Worm (Caenorhabditis elegans) whole organism, L2 larva: ENCODE results near the gene C05C8.7.

Experiments
- C34F6.9 ChIP-seq: fragments of 150-350 bp; optimal IDR thresholded peaks from 2 replicates; lab custom pipeline; 2014; ENCODE audit warnings: missing biosample characterization, missing genetic modification characterization
- R02D3.7 ChIP-seq: fragments of 150-350 bp; optimal IDR thresholded peaks from 2 replicates; lab custom pipeline; 2014; ENCODE audit warnings: missing biosample characterization, missing genetic modification characterization
- Y55F3AM.14 ChIP-seq: fragments of 200-800 bp; sonication (Bioruptor generic); optimal IDR thresholded peaks from 2 replicates; lab custom pipeline; 2018; ENCODE audit warnings: mild to moderate bottlenecking, missing genetic modification characterization, missing compliant biosample characterization
- ZK546.5 ChIP-seq: sonication (generic microtip); optimal IDR thresholded peaks from 2 replicates; lab custom pipeline; 2017; ENCODE audit warnings: missing biosample characterization, missing genetic modification characterization
- alr-1 ChIP-seq: fragments of 150-350 bp; optimal IDR thresholded peaks from 2 replicates; lab custom pipeline; 2014; ENCODE audit warnings: missing biosample characterization, missing genetic modification characterization
- aly-2 ChIP-seq: fragments of 150-350 bp; optimal IDR thresholded peaks from 2 replicates; lab custom pipeline; 2014; ENCODE audit warnings: missing biosample characterization, missing genetic modification characterization
- ama-1 ChIP-seq: fragments of 150-350 bp; optimal IDR thresholded peaks from 2 replicates; lab custom pipeline; 2018; ENCODE audit warnings: inconsistent platforms
- blmp-1 ChIP-seq: sonication (generic microtip); optimal IDR thresholded peaks from 2 replicates; lab custom pipeline; 2017; ENCODE audit warnings: missing genetic modification characterization, mild to moderate bottlenecking, missing compliant biosample characterization, antibody characterized with exemption, moderate library complexity; ENCODE audit not compliant: insufficient read depth
- ceh-16 ChIP-seq: fragments of 150-350 bp; optimal IDR thresholded peaks from 2 replicates; lab custom pipeline; 2014; ENCODE audit warnings: missing biosample characterization, missing genetic modification characterization
- ceh-82 ChIP-seq: fragments of 150-350 bp; optimal IDR thresholded peaks from 2 replicates; lab custom pipeline; 2014; ENCODE audit warnings: missing biosample characterization, missing genetic modification characterization
- crh-2 ChIP-seq: sonication (generic microtip); optimal IDR thresholded peaks from 2 replicates; lab custom pipeline; 2017; ENCODE audit warnings: missing biosample characterization, missing genetic modification characterization
- elt-1 ChIP-seq: fragments of 150-350 bp; optimal IDR thresholded peaks from 2 replicates; lab custom pipeline; 2014; ENCODE audit warnings: missing biosample characterization, missing genetic modification characterization
- elt-3 ChIP-seq: sonication (generic microtip); optimal IDR thresholded peaks from 2 replicates; lab custom pipeline; 2017; ENCODE audit warnings: missing biosample characterization, missing genetic modification characterization
- fos-1 ChIP-seq: fragments of 150-350 bp; optimal IDR thresholded peaks from 2 replicates; lab custom pipeline; 2014; ENCODE audit warnings: missing biosample characterization, missing genetic modification characterization
- gmeb-1 ChIP-seq: fragments of 150-350 bp; optimal IDR thresholded peaks from 2 replicates; lab custom pipeline; 2014; ENCODE audit warnings: missing biosample characterization, missing genetic modification characterization
- lin-39 ChIP-seq: fragments of 150-350 bp; optimal IDR thresholded peaks from 2 replicates; lab custom pipeline; 2014; ENCODE audit warnings: missing biosample characterization, missing genetic modification reagents, missing genetic modification characterization
- lsy-2 ChIP-seq, 2 experiments: fragments of 150-350 bp in 1 of 2; sonication (generic microtip) in 1 of 2; optimal IDR thresholded peaks; 2 replicates each; lab custom pipeline; 2014 to 2017; ENCODE audit warnings: missing biosample characterization in 2 of 2, missing genetic modification characterization in 2 of 2
- mab-5 ChIP-seq: fragments of 150-350 bp; optimal IDR thresholded peaks from 2 replicates; lab custom pipeline; 2014; ENCODE audit warnings: missing biosample characterization, missing genetic modification characterization
- mbf-1 ChIP-seq: sonication (generic microtip); optimal IDR thresholded peaks from 2 replicates; lab custom pipeline; 2017; ENCODE audit warnings: missing biosample characterization, missing genetic modification characterization
- mdl-1 ChIP-seq, 2 experiments: fragments of 150-350 bp in 1 of 2; sonication (generic microtip) in 1 of 2; optimal IDR thresholded peaks; 2 replicates each; lab custom pipeline; 2017; ENCODE audit warnings: missing biosample characterization in 2 of 2, missing genetic modification characterization in 2 of 2
- nhr-10 ChIP-seq: sonication (generic microtip); optimal IDR thresholded peaks from 2 replicates; lab custom pipeline; 2017; ENCODE audit warnings: missing biosample characterization, missing genetic modification characterization
- nhr-11 ChIP-seq: fragments of 150-350 bp; optimal IDR thresholded peaks from 2 replicates; lab custom pipeline; 2014; ENCODE audit warnings: missing biosample characterization, missing genetic modification characterization
- nhr-12 ChIP-seq: fragments of 150-350 bp; optimal IDR thresholded peaks from 2 replicates; lab custom pipeline; 2014; ENCODE audit warnings: missing biosample characterization, missing genetic modification characterization
- nhr-129 ChIP-seq: fragments of 150-350 bp; optimal IDR thresholded peaks from 2 replicates; lab custom pipeline; 2014; ENCODE audit warnings: missing biosample characterization, missing genetic modification characterization
- nhr-21 ChIP-seq: fragments of 150-350 bp; optimal IDR thresholded peaks from 2 replicates; lab custom pipeline; 2014; ENCODE audit warnings: missing biosample characterization, missing genetic modification characterization
- nhr-23 ChIP-seq: fragments of 150-350 bp; optimal IDR thresholded peaks from 2 replicates; lab custom pipeline; 2014; ENCODE audit warnings: missing biosample characterization, missing genetic modification reagents, missing genetic modification characterization
- nhr-237 ChIP-seq: fragments of 150-350 bp; optimal IDR thresholded peaks from 2 replicates; lab custom pipeline; 2014; ENCODE audit warnings: missing biosample characterization, missing genetic modification characterization
- nhr-6 ChIP-seq: fragments of 150-350 bp; optimal IDR thresholded peaks from 2 replicates; lab custom pipeline; 2014; ENCODE audit warnings: missing biosample characterization, missing genetic modification characterization
- nhr-77 ChIP-seq: fragments of 150-350 bp; optimal IDR thresholded peaks from 2 replicates; lab custom pipeline; 2014; ENCODE audit warnings: missing biosample characterization, missing genetic modification characterization
- peb-1 ChIP-seq: fragments of 150-350 bp; optimal IDR thresholded peaks from 2 replicates; lab custom pipeline; 2014; ENCODE audit warnings: missing biosample characterization, missing genetic modification characterization
- sem-4 ChIP-seq: fragments of 150-350 bp; optimal IDR thresholded peaks from 2 replicates; lab custom pipeline; 2014; ENCODE audit warnings: missing biosample characterization, missing genetic modification reagents, missing genetic modification characterization
- skn-1 ChIP-seq: sonication (generic microtip); optimal IDR thresholded peaks from 2 replicates; lab custom pipeline; 2017; ENCODE audit warnings: missing biosample characterization, missing genetic modification characterization
- sma-3 ChIP-seq: sonication (generic microtip); optimal IDR thresholded peaks from 2 replicates; lab custom pipeline; 2016; ENCODE audit warnings: missing genetic modification reagents, missing genetic modification characterization, missing compliant biosample characterization
- snpc-4 ChIP-seq: fragments of 150-350 bp; optimal IDR thresholded peaks from 2 replicates; lab custom pipeline; 2014; ENCODE audit warnings: missing biosample characterization, missing genetic modification characterization
- unc-39 ChIP-seq: fragments of 150-350 bp; optimal IDR thresholded peaks from 2 replicates; lab custom pipeline; 2014; ENCODE audit warnings: missing biosample characterization, missing genetic modification characterization
- unc-62 ChIP-seq: fragments of 150-350 bp; optimal IDR thresholded peaks from 2 replicates; lab custom pipeline; 2014; ENCODE audit warnings: missing biosample characterization, missing genetic modification reagents, missing genetic modification characterization
- zag-1 ChIP-seq: fragments of 150-350 bp; optimal IDR thresholded peaks from 2 replicates; lab custom pipeline; 2014; ENCODE audit warnings: missing biosample characterization, missing genetic modification characterization
- ztf-1 ChIP-seq: fragments of 200-800 bp; sonication (Bioruptor generic); conservative IDR thresholded peaks from 2 replicates; pipeline ENCODE4 v1.3.6; 2022; ENCODE audit warnings: missing genetic modification characterization, missing compliant biosample characterization
- ztf-11 ChIP-seq: sonication (generic microtip); optimal IDR thresholded peaks from 2 replicates; lab custom pipeline; 2017; ENCODE audit warnings: missing biosample characterization, missing genetic modification characterization
- ztf-4 ChIP-seq: fragments of 150-350 bp; optimal IDR thresholded peaks from 2 replicates; lab custom pipeline; 2014; ENCODE audit warnings: missing biosample characterization, missing genetic modification characterization

The C05C8.7 gene

ce11 chrV:7201353-7201752 lies 45.5 kb downstream of the C05C8.7 start:
- TF ChIP-seq ZK546.5 (tag; lab: Kevin White, UChicago) = no peak
- no peak for TF ChIP-seq alr-1 (tag; lab: Kevin White, UChicago)
- no peak for TF ChIP-seq aly-2 (tag; lab: Kevin White, UChicago)
- no peak for TF ChIP-seq lin-39
- no peak for TF ChIP-seq ceh-82 (tag; lab: Kevin White, UChicago)
- no peak for TF ChIP-seq nhr-237 (tag; lab: Kevin White, UChicago)
- no peak for TF ChIP-seq ceh-16
- no peak for TF ChIP-seq unc-62
- TF ChIP-seq nhr-77 (tag; lab: Kevin White, UChicago) = no peak
- TF ChIP-seq lsy-2 (tag; optimal IDR thresholded peaks at IDR 0.05; lab: Kevin White, UChicago) = no peak
- TF ChIP-seq nhr-6 (tag; lab: Kevin White, UChicago) = no peak
- no peak for TF ChIP-seq ztf-4 (tag; lab: Kevin White, UChicago)
- TF ChIP-seq elt-1 (tag; lab: Kevin White, UChicago) = no peak
- TF ChIP-seq nhr-10 (tag; lab: Kevin White, UChicago) = no peak
- TF ChIP-seq crh-2 = no peak
- TF ChIP-seq nhr-21 (tag; lab: Kevin White, UChicago) = no peak
- no peak for TF ChIP-seq nhr-11 (tag; lab: Kevin White, UChicago)
- no peak for TF ChIP-seq R02D3.7 (tag; lab: Kevin White, UChicago)
- TF ChIP-seq unc-39 (tag; lab: Kevin White, UChicago) = no peak

ce11 chrV:7199932-7200331 lies 46.9 kb downstream of the C05C8.7 start, which contains the start of gene F09G2.1:
F09G2.1 (plus strand) TSS chrV:7200232.
- TF ChIP-seq sem-4 (tag; lab: Kevin White, UChicago) = no peak
- no peak for TF ChIP-seq nhr-11 (tag; lab: Kevin White, UChicago)
- TF ChIP-seq lsy-2 (tag; optimal IDR thresholded peaks at IDR 0.05; lab: Kevin White, UChicago) = no peak
- TF ChIP-seq zag-1 (tag; lab: Kevin White, UChicago) = no peak
- no peak for TF ChIP-seq fos-1
- TF ChIP-seq peb-1 (tag; lab: Kevin White, UChicago) = no peak
- TF ChIP-seq ceh-82 (tag; lab: Kevin White, UChicago) = no peak
- no peak for TF ChIP-seq gmeb-1 (tag; lab: Kevin White, UChicago)
- no peak for TF ChIP-seq skn-1 (tag; lab: Kevin White, UChicago)
- no peak for TF ChIP-seq sma-3 (GFP tag; lab: Kevin White, UChicago)
- no peak for TF ChIP-seq mdl-1 (tag; optimal IDR thresholded peaks at IDR 0.05; lab: Kevin White, UChicago)
- TF ChIP-seq ama-1 = no peak
- no peak for TF ChIP-seq ztf-1
- TF ChIP-seq nhr-6 (tag; lab: Kevin White, UChicago) = no peak
- TF ChIP-seq lin-39 = no peak
- no peak for TF ChIP-seq elt-3 (tag; lab: Kevin White, UChicago)
- no peak for TF ChIP-seq nhr-21 (tag; lab: Kevin White, UChicago)
- no peak for TF ChIP-seq ceh-16
- TF ChIP-seq nhr-129 (tag; lab: Kevin White, UChicago) = no peak

ce11 chrV:7199077-7199476 lies 47.8 kb downstream of the C05C8.7 start:
- TF ChIP-seq zag-1 (tag; lab: Kevin White, UChicago) (no peak), ztf-1 (no peak), nhr-129 (tag; lab: Kevin White, UChicago) (no peak), aly-2 (tag; lab: Kevin White, UChicago) (no peak), C34F6.9 (no peak), Y55F3AM.14 (GFP tag; lab: Kevin White, UChicago) (no peak), mdl-1 (tag; optimal IDR thresholded peaks at IDR 0.05; lab: Kevin White, UChicago) (no peak), nhr-21 (tag; lab: Kevin White, UChicago) (no peak), ztf-11 (tag; lab: Kevin White, UChicago) (no peak), ceh-82 (tag; lab: Kevin White, UChicago) (no peak), mab-5 (no peak), snpc-4 (tag; lab: Kevin White, UChicago) (no peak), mbf-1 (tag; lab: Kevin White, UChicago) (no peak), nhr-237 (tag; lab: Kevin White, UChicago) (no peak), nhr-23 (tag; lab: Kevin White, UChicago) (no peak), ZK546.5 (tag; lab: Kevin White, UChicago) (no peak), sma-3 (GFP tag; lab: Kevin White, UChicago) (no peak), blmp-1 (tag; lab: Kevin White, UChicago) (no peak), nhr-12 (tag; lab: Kevin White, UChicago) (no peak), R02D3.7 (tag; lab: Kevin White, UChicago) (no peak)
